Fruit fly (Drosophila melanogaster): ENCODE measurements around the gene CG14658.
A peak's percentile ranks its signal among the peaks of the same experiment; 100 is the strongest.

The CG14658 gene

dm6 chr3R:4853504-4853903 lies 23.2 kb upstream of the CG14658 start:
- TF ChIP-seq CG1621 (tag; optimal IDR thresholded peaks at IDR 0.05) (no peak), CG6276 (GFP tag; optimal IDR thresholded peaks at IDR 0.05) (no peak), fd85E (GFP tag; optimal IDR thresholded peaks at IDR 0.05) (no peak), CG6792 (GFP tag; optimal IDR thresholded peaks at IDR 0.05) (no peak), Blimp-1 (GFP tag; optimal IDR thresholded peaks at IDR 0.05) (no peak), CG6854 (GFP tag; optimal IDR thresholded peaks at IDR 0.05) (no peak), CG3032 (tag; optimal IDR thresholded peaks at IDR 0.05) (no peak), Gug (GFP tag; IDR thresholded peaks at IDR 0.05) (no peak)

- TF ChIP-seq CG6808 (GFP tag; optimal IDR thresholded peaks at IDR 0.05) (no peak), svp (GFP tag) (peak; percentile 4), eg (GFP tag; IDR thresholded peaks at IDR 0.05) (0 out of 3 replicates have a peak, but pooled peaks have one; percentile 18), CG16779 (tag; optimal IDR thresholded peaks at IDR 0.05) (no peak), CG1621 (tag; optimal IDR thresholded peaks at IDR 0.05) (no peak), fd85E (GFP tag; optimal IDR thresholded peaks at IDR 0.05) (no peak), salr (GFP tag; optimal IDR thresholded peaks at IDR 0.05) (no peak), Ets21C (GFP tag; optimal IDR thresholded peaks at IDR 0.05) (no peak), Ets96B (tag; optimal IDR thresholded peaks at IDR 0.05) (no peak), CG6276 (GFP tag; optimal IDR thresholded peaks at IDR 0.05) (no peak), acj6 (GFP tag; optimal IDR thresholded peaks at IDR 0.05) (no peak), CG6163 (GFP tag; IDR thresholded peaks at IDR 0.05) (peak; percentile 35; the same call in 1 of the 3 replicates), Smox (GFP tag; optimal IDR thresholded peaks at IDR 0.05) (no peak), CG6792 (GFP tag; optimal IDR thresholded peaks at IDR 0.05) (no peak), ss (GFP tag; optimal IDR thresholded peaks at IDR 0.05) (peak in 1 of 2 experiments; percentile 17)
Measured at dm6 chr3R:4852373-4852860, 22.1 kb upstream of the CG14658 start, which contains the start of gene opa. Gene opa (plus strand): TSS chr3R:4852813.

dm6 chr3R:4849035-4849656 lies 18.8 kb upstream of the CG14658 start:
- TF ChIP-seq esn (GFP tag; optimal IDR thresholded peaks at IDR 0.05) (no peak), Lpt (GFP tag; optimal IDR thresholded peaks at IDR 0.05) (no peak), pdm3 (GFP tag; optimal IDR thresholded peaks at IDR 0.05) (no peak), Blimp-1 (GFP tag; optimal IDR thresholded peaks at IDR 0.05) (no peak)

- TF ChIP-seq CG11762 (GFP tag; optimal IDR thresholded peaks at IDR 0.05; ENCODE audit: insufficient read depth), result no peak
Measured at dm6 chr3R:4847388-4847787, 17.1 kb upstream of the CG14658 start.

dm6 chr3R:4846787-4847186 lies 16.5 kb upstream of the CG14658 start:
- TF ChIP-seq esn (GFP tag; optimal IDR thresholded peaks at IDR 0.05) (no peak), Hr38 (GFP tag; optimal IDR thresholded peaks at IDR 0.05) (no peak), eg (GFP tag; IDR thresholded peaks at IDR 0.05) (no peak), Ets21C (GFP tag; optimal IDR thresholded peaks at IDR 0.05) (no peak), Eip93F (GFP tag; optimal IDR thresholded peaks at IDR 0.05) (no peak), vri (GFP tag; optimal IDR thresholded peaks at IDR 0.05) (no peak), CG6792 (GFP tag; optimal IDR thresholded peaks at IDR 0.05) (no peak), CG10631 (GFP tag; optimal IDR thresholded peaks at IDR 0.05) (no peak), Eip75B (GFP tag; optimal IDR thresholded peaks at IDR 0.05) (no peak), Hr4 (GFP tag; optimal IDR thresholded peaks at IDR 0.05) (no peak), OdsH (GFP tag; optimal IDR thresholded peaks at IDR 0.05) (no peak)

- TF ChIP-seq Sox14 (GFP tag; optimal IDR thresholded peaks at IDR 0.05) (no peak), acj6 (GFP tag; optimal IDR thresholded peaks at IDR 0.05) (no peak), Eip93F (GFP tag; optimal IDR thresholded peaks at IDR 0.05) (no peak), CG4318 (GFP tag; optimal IDR thresholded peaks at IDR 0.05) (no peak), cyc (GFP tag; optimal IDR thresholded peaks at IDR 0.05) (no peak), CG7368 (GFP tag; optimal IDR thresholded peaks at IDR 0.05) (no peak), CG11294 (GFP tag; IDR thresholded peaks at IDR 0.05) (no peak), vri (GFP tag; optimal IDR thresholded peaks at IDR 0.05) (no peak), CG6854 (GFP tag; optimal IDR thresholded peaks at IDR 0.05) (no peak)
Measured at dm6 chr3R:4846194-4846593, 15.9 kb upstream of the CG14658 start.

All from whole organism, prepupa.